Fruit fly (Drosophila melanogaster) whole organism, wandering third instar larva: ENCODE results near the gene Hsc70-3.

ENCODE experiments used
- Hnf4 ChIP-seq: fragments of 200-800 bp; sonication (Bioruptor generic); optimal IDR thresholded peaks from 2 replicates; lab custom pipeline; 2016; ENCODE audit warnings: missing biosample characterization, mild to moderate bottlenecking, missing genetic modification characterization
- pan ChIP-seq: fragments of >200 bp; optimal IDR thresholded peaks from 2 replicates; lab custom pipeline; 2017

dm6 chrX:11778734-11779220 lies 28.1 kb downstream of the Hsc70-3 start, which contains the start of gene dy:
- no peak for TF ChIP-seq Hnf4 (GFP tag; lab: Kevin White, UChicago)
- no peak for TF ChIP-seq pan (lab: Kevin White, UChicago)
